Worm (Caenorhabditis elegans): Measurements from ENCODE around the gene F40H3.2.

F40H3.2 gene

ce11 chrII:6176154-6176897 lies 2.9 kb downstream of the F40H3.2 start:
- TF ChIP-seq elt-1 (tag; optimal IDR thresholded peaks at IDR 0.05; ENCODE audit: borderline replicate concordance, insufficient read depth) (peak; percentile 59), lin-32 (GFP tag; optimal IDR thresholded peaks at IDR 0.05) (no peak)

DNA sequence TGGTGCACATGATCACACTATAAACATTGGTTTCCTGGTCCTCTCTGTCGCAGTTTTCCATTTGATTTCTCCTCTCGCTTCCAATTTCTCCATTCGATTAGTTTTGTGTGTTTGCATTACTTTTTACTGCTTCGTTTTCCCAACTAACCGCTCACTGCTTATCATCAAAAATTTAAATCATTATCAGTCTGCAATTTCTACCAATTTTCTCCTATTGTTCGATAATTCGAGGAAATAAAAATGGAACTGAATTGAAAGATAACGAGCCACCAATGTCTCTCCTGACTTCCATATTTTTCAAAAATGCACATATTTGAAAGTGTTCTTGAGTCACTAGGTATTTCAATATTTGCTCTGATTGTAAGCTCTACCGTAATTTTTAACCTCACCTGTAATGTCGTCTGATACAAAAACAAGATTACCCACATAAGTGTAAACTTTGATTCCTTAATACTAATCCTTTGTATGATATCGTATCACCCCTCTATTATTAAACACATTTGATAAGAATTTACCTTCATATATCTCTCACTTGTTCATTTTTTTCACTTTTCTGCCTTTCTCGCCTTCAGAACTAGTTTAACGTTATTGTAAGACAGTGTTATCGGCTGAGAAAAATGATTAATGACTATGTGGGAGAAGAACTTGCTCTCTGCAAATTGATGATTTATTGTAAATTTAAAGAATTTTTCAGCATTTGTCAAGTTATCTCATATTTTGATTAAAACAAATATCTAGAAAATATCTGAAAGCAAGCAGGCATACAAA lies 4.7 kb downstream of the F40H3.2 start:
- no peak for TF ChIP-seq lin-32 (GFP tag; optimal IDR thresholded peaks at IDR 0.05)
- TF ChIP-seq pha-4 (tag; optimal IDR thresholded peaks at IDR 0.05): no peak
- TF ChIP-seq nhr-237 (tag; optimal IDR thresholded peaks at IDR 0.05): no peak
- no peak for TF ChIP-seq hlh-1 (tag; optimal IDR thresholded peaks at IDR 0.05)
- no peak for TF ChIP-seq lin-13 (tag; optimal IDR thresholded peaks at IDR 0.05)
- no peak for TF ChIP-seq ztf-11 (tag; optimal IDR thresholded peaks at IDR 0.05)
- no peak for TF ChIP-seq blmp-1 (tag; optimal IDR thresholded peaks at IDR 0.05)
- TF ChIP-seq zip-8 (tag; optimal IDR thresholded peaks at IDR 0.05): no peak
- no peak for TF ChIP-seq flh-1 (GFP tag; optimal IDR thresholded peaks at IDR 0.05)
- TF ChIP-seq nhr-76 (tag; optimal IDR thresholded peaks at IDR 0.05): no peak
- no peak for TF ChIP-seq ceh-39 (tag; optimal IDR thresholded peaks at IDR 0.05)
- no peak for TF ChIP-seq sptf-1 (tag; optimal IDR thresholded peaks at IDR 0.05)
- TF ChIP-seq M03D4.4 (tag; optimal IDR thresholded peaks at IDR 0.05): no peak
- no peak for TF ChIP-seq mab-5 (tag; optimal IDR thresholded peaks at IDR 0.05)
- no peak for TF ChIP-seq mls-2 (tag; optimal IDR thresholded peaks at IDR 0.05)
- no peak for TF ChIP-seq ceh-83 (GFP tag; optimal IDR thresholded peaks at IDR 0.05)
- TF ChIP-seq elt-3 (tag; optimal IDR thresholded peaks at IDR 0.05): no peak
- TF ChIP-seq unc-62 (GFP tag; optimal IDR thresholded peaks at IDR 0.05): no peak

- TF ChIP-seq snpc-4 (tag; optimal IDR thresholded peaks at IDR 0.05) (no peak), nhr-76 (tag; optimal IDR thresholded peaks at IDR 0.05) (no peak), blmp-1 (tag; optimal IDR thresholded peaks at IDR 0.05) (no peak)
These were observed 5.3 kb downstream of the F40H3.2 start for ce11 chrII:6178743-6179129.

DNA sequence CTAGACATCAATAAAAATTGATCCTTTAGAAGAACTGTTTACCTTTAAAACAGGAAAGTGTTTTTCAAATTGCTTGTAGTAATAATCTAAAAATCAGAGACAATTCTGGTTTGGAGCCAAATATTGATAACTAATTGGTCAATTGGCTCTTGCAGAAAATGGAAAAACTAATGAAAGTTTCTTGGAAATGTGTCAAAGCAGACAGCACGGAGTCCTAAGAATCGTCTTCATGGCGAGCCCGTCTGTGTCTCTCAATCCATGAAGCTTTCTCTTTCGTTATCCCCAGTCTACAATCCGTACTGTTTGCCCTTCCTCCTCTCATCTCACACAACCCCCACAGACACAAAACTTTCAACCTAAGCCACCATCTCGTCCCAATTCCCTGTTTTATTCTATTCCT lies 6.1 kb downstream of the F40H3.2 start, which contains the start of gene F40H3.1:
F40H3.1 (plus strand) TSS at position 301 of the 400 bp plus-strand sequence.
- TF ChIP-seq mep-1 (tag; optimal IDR thresholded peaks at IDR 0.05): no peak
- no peak for TF ChIP-seq ceh-43 (GFP tag; optimal IDR thresholded peaks at IDR 0.05)
- TF ChIP-seq nhr-76 (tag; optimal IDR thresholded peaks at IDR 0.05): no peak
- no peak for TF ChIP-seq ztf-11 (tag; optimal IDR thresholded peaks at IDR 0.05)
- TF ChIP-seq nhr-28 (tag; optimal IDR thresholded peaks at IDR 0.05): no peak
- no peak for TF ChIP-seq ceh-39 (tag; optimal IDR thresholded peaks at IDR 0.05)
- no peak for TF ChIP-seq mls-2 (tag; optimal IDR thresholded peaks at IDR 0.05)
- no peak for TF ChIP-seq bed-3 (GFP tag; optimal IDR thresholded peaks at IDR 0.05)
- no peak for TF ChIP-seq lin-13 (tag; optimal IDR thresholded peaks at IDR 0.05)
- TF ChIP-seq blmp-1 (tag; optimal IDR thresholded peaks at IDR 0.05): no peak
- TF ChIP-seq ces-1 (GFP tag; optimal IDR thresholded peaks at IDR 0.05): no peak
- no peak for TF ChIP-seq drap-1 (GFP tag; optimal IDR thresholded peaks at IDR 0.05)

- TF ChIP-seq sptf-1 (tag; optimal IDR thresholded peaks at IDR 0.05) (no peak), bed-3 (GFP tag; optimal IDR thresholded peaks at IDR 0.05) (no peak), unc-39 (tag; optimal IDR thresholded peaks at IDR 0.05) (no peak)
These were observed 7.1 kb downstream of the F40H3.2 start for ce11 chrII:6180552-6180951.

DNA sequence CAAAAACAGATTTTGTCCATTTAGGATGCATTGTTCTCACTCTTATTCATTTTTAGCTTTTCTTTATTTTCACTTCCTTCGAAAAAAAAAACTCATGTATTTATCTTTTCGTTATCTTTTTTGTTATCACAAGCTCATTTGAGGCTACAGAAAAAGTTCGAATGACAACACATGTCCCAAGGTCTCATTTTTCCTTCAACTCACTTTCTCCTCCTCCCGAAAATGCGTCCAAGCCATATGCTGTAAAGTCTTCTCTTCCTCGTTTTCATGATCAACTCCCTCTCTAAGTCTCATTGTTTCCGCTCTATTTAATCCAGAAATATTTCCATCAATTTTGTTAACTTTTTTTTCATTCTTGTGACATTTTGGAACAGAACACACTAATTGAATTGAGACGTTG lies 7.9 kb downstream of the F40H3.2 start:
- no peak for TF ChIP-seq snpc-4 (tag; optimal IDR thresholded peaks at IDR 0.05)
- TF ChIP-seq unc-39 (tag; optimal IDR thresholded peaks at IDR 0.05): no peak
- TF ChIP-seq ces-1 (GFP tag; optimal IDR thresholded peaks at IDR 0.05): peak; percentile 16
- peak; percentile 56 for TF ChIP-seq unc-120 (tag; optimal IDR thresholded peaks at IDR 0.05; ENCODE audit: poor library complexity, severe bottlenecking)
- TF ChIP-seq hlh-1 (tag; optimal IDR thresholded peaks at IDR 0.05): peak; percentile 62
